Fruit fly (Drosophila melanogaster) whole organism, prepupa: ENCODE results near the gene Ser12.

Experiments
- CG10631 ChIP-seq: fragments of 200-800 bp; sonication (Bioruptor generic); optimal IDR thresholded peaks from 2 replicates; lab custom pipeline; 2016; ENCODE audit warnings: missing biosample characterization, missing genetic modification characterization
- CG11294 ChIP-seq: fragments of 200-800 bp; sonication (Bioruptor generic); IDR thresholded peaks from 2 replicates; pipeline ENCODE4 v1.3.6; 2022; ENCODE audit warnings: missing biosample characterization, missing genetic modification characterization
- CG11762 ChIP-seq: fragments of 200-800 bp; sonication (Bioruptor generic); optimal IDR thresholded peaks from 3 replicates; lab custom pipeline; 2016; ENCODE audit warnings: missing biosample characterization, missing genetic modification characterization; ENCODE audit not compliant: insufficient read depth
- CG11902 ChIP-seq: fragments of 200-800 bp; sonication (Bioruptor generic); optimal IDR thresholded peaks from 3 replicates; lab custom pipeline; 2016; ENCODE audit warnings: missing biosample characterization, missing genetic modification characterization
- CG15336 ChIP-seq: fragments of 200-800 bp; sonication (Bioruptor generic); IDR thresholded peaks from 2 replicates; pipeline ENCODE4 v1.3.6; 2022; ENCODE audit warnings: missing biosample characterization, missing genetic modification characterization
- CG1621 ChIP-seq: fragments of 200-800 bp; sonication (Bioruptor generic); optimal IDR thresholded peaks from 3 replicates; lab custom pipeline; 2018; ENCODE audit warnings: missing biosample characterization, mild to moderate bottlenecking, missing genetic modification characterization
- CG16779 ChIP-seq: fragments of 200-800 bp; sonication (Bioruptor generic); optimal IDR thresholded peaks from 3 replicates; lab custom pipeline; 2017; ENCODE audit warnings: missing biosample characterization, mild to moderate bottlenecking, missing genetic modification characterization
- CG3032 ChIP-seq: fragments of 200-800 bp; optimal IDR thresholded peaks from 2 replicates; lab custom pipeline; 2019; ENCODE audit warnings: missing biosample characterization, mild to moderate bottlenecking, missing genetic modification characterization, moderate library complexity
- CG31627 ChIP-seq: fragments of 200-800 bp; sonication (Bioruptor generic); optimal IDR thresholded peaks from 3 replicates; lab custom pipeline; 2016; ENCODE audit warnings: missing biosample characterization, missing genetic modification characterization
- CG32006 ChIP-seq: fragments of 200-800 bp; sonication (Bioruptor generic); optimal IDR thresholded peaks from 3 replicates; lab custom pipeline; 2017; ENCODE audit warnings: missing biosample characterization, mild to moderate bottlenecking, missing genetic modification characterization
- CG34406 ChIP-seq: fragments of 200-800 bp; sonication (Bioruptor generic); optimal IDR thresholded peaks from 3 replicates; lab custom pipeline; 2016; ENCODE audit warnings: missing biosample characterization, missing genetic modification characterization
- CG3919 ChIP-seq: fragments of 200-800 bp; sonication (Bioruptor generic); optimal IDR thresholded peaks from 3 replicates; lab custom pipeline; 2016; ENCODE audit warnings: missing biosample characterization, missing genetic modification characterization
- CG6276 ChIP-seq: fragments of 200-800 bp; sonication (Bioruptor generic); optimal IDR thresholded peaks from 2 replicates; lab custom pipeline; 2017; ENCODE audit warnings: missing biosample characterization, mild to moderate bottlenecking, missing genetic modification characterization
- CG6792 ChIP-seq: fragments of 200-800 bp; sonication (Bioruptor generic); optimal IDR thresholded peaks from 3 replicates; lab custom pipeline; 2016; ENCODE audit warnings: missing biosample characterization, missing genetic modification characterization
- CG6808 ChIP-seq: fragments of 200-800 bp; sonication (Bioruptor generic); optimal IDR thresholded peaks from 3 replicates; lab custom pipeline; 2017; ENCODE audit warnings: missing biosample characterization, missing genetic modification characterization, mild to moderate bottlenecking, moderate library complexity, missing genetic modification reagents
- CG8319 ChIP-seq: fragments of 200-800 bp; sonication (Bioruptor generic); optimal IDR thresholded peaks from 3 replicates; lab custom pipeline; 2016; ENCODE audit warnings: missing biosample characterization, missing genetic modification characterization
- Eip75B ChIP-seq: fragments of 200-800 bp; sonication (Bioruptor generic); optimal IDR thresholded peaks from 3 replicates; lab custom pipeline; 2016; ENCODE audit warnings: missing biosample characterization, missing genetic modification characterization
- Eip78C ChIP-seq: fragments of 200-800 bp; sonication (Bioruptor generic); peaks from one replicate; lab custom pipeline; 2016; ENCODE audit warnings: missing biosample characterization, missing genetic modification characterization
- Eip93F ChIP-seq: fragments of 200-800 bp; sonication (Bioruptor generic); optimal IDR thresholded peaks from 2 replicates; lab custom pipeline; 2016; ENCODE audit warnings: missing biosample characterization, mild to moderate bottlenecking, missing genetic modification characterization
- Gug ChIP-seq: fragments of 200-800 bp; sonication (Bioruptor generic); IDR thresholded peaks from 2 replicates; pipeline ENCODE4 v1.3.6; 2022; ENCODE audit warnings: missing biosample characterization, missing genetic modification characterization
- Hr39 ChIP-seq: fragments of 200-800 bp; sonication (Bioruptor generic); optimal IDR thresholded peaks from 2 replicates; lab custom pipeline; 2016; ENCODE audit warnings: missing biosample characterization, missing genetic modification characterization
- Met ChIP-seq: fragments of 200-800 bp; sonication (Bioruptor generic); optimal IDR thresholded peaks from 3 replicates; lab custom pipeline; 2016; ENCODE audit warnings: missing biosample characterization, missing genetic modification characterization
- OdsH ChIP-seq: fragments of 200-800 bp; sonication (Bioruptor generic); optimal IDR thresholded peaks from 3 replicates; lab custom pipeline; 2016; ENCODE audit warnings: missing biosample characterization, missing genetic modification characterization
- Sox102F ChIP-seq: fragments of 200-800 bp; sonication (Bioruptor generic); optimal IDR thresholded peaks from 2 replicates; lab custom pipeline; 2016; ENCODE audit warnings: missing biosample characterization, mild to moderate bottlenecking, missing genetic modification characterization
- Sox14 ChIP-seq: fragments of 200-800 bp; sonication (Bioruptor generic); optimal IDR thresholded peaks from 3 replicates; lab custom pipeline; 2016; ENCODE audit warnings: missing biosample characterization, missing genetic modification characterization
- achi ChIP-seq: fragments of 200-800 bp; sonication (Bioruptor generic); optimal IDR thresholded peaks from 3 replicates; lab custom pipeline; 2016; ENCODE audit warnings: missing biosample characterization, missing genetic modification characterization
- acj6 ChIP-seq: fragments of 200-800 bp; sonication (Bioruptor generic); optimal IDR thresholded peaks from 3 replicates; lab custom pipeline; 2016; ENCODE audit warnings: missing biosample characterization, missing genetic modification characterization
- cyc ChIP-seq: fragments of 200-800 bp; sonication (Bioruptor generic); optimal IDR thresholded peaks from 3 replicates; lab custom pipeline; 2016; ENCODE audit warnings: missing biosample characterization, missing genetic modification characterization
- dac ChIP-seq: fragments of 200-800 bp; sonication (Bioruptor generic); optimal IDR thresholded peaks from 2 replicates; lab custom pipeline; 2017; ENCODE audit warnings: missing biosample characterization, mild to moderate bottlenecking, missing genetic modification characterization
- dsx ChIP-seq: fragments of 200-800 bp; optimal IDR thresholded peaks from 3 replicates; lab custom pipeline; 2019; ENCODE audit warnings: missing biosample characterization, mild to moderate bottlenecking, missing genetic modification characterization, moderate library complexity; ENCODE audit not compliant: poor library complexity, severe bottlenecking
- eg ChIP-seq: fragments of 200-800 bp; sonication (Bioruptor generic); IDR thresholded peaks from 3 replicates; pipeline ENCODE4 v1.3.6; 2022; ENCODE audit warnings: missing biosample characterization, missing genetic modification characterization
- esn ChIP-seq: fragments of 200-800 bp; sonication (Bioruptor generic); optimal IDR thresholded peaks from 2 replicates; lab custom pipeline; 2016; ENCODE audit warnings: missing biosample characterization, mild to moderate bottlenecking, missing genetic modification characterization, moderate library complexity
- fd85E ChIP-seq: fragments of 200-800 bp; sonication (Bioruptor generic); optimal IDR thresholded peaks from 3 replicates; lab custom pipeline; 2016; ENCODE audit warnings: missing biosample characterization, missing genetic modification characterization
- fkh ChIP-seq: fragments of 200-800 bp; sonication (Bioruptor generic); optimal IDR thresholded peaks from 3 replicates; lab custom pipeline; 2017; ENCODE audit warnings: missing biosample characterization, mild to moderate bottlenecking, missing genetic modification characterization, moderate library complexity
- lz ChIP-seq: fragments of 200-800 bp; sonication (Bioruptor generic); optimal IDR thresholded peaks from 3 replicates; lab custom pipeline; 2016; ENCODE audit warnings: missing biosample characterization, missing genetic modification characterization
- pdm3 ChIP-seq: fragments of 200-800 bp; sonication (Bioruptor generic); optimal IDR thresholded peaks from 3 replicates; lab custom pipeline; 2016; ENCODE audit warnings: missing biosample characterization, missing genetic modification characterization
- salr ChIP-seq, 2 experiments: fragments of 200-800 bp; sonication (Bioruptor generic); optimal IDR thresholded peaks; 3 replicates each; lab custom pipeline; 2016 to 2018; ENCODE audit warnings: missing biosample characterization in 2 of 2, missing genetic modification characterization in 2 of 2, mild to moderate bottlenecking in 1 of 2
- spab ChIP-seq: fragments of 200-800 bp; sonication (Bioruptor generic); optimal IDR thresholded peaks from 2 replicates; lab custom pipeline; 2017; ENCODE audit warnings: missing biosample characterization, mild to moderate bottlenecking, missing genetic modification characterization, missing genetic modification reagents
- ss ChIP-seq, 2 experiments: fragments of 200-800 bp; sonication (Bioruptor generic); optimal IDR thresholded peaks; 2 replicates in 1 of 2; 3 replicates in 1 of 2; lab custom pipeline; 2017 to 2018; ENCODE audit warnings: mild to moderate bottlenecking in 2 of 2, missing biosample characterization in 2 of 2, missing genetic modification characterization in 2 of 2, moderate library complexity in 1 of 2
- topi ChIP-seq: fragments of 200-800 bp; sonication (Bioruptor generic); optimal IDR thresholded peaks from 3 replicates; lab custom pipeline; 2016; ENCODE audit warnings: missing biosample characterization, missing genetic modification characterization
- vri ChIP-seq: fragments of 200-800 bp; sonication (Bioruptor generic); optimal IDR thresholded peaks from 3 replicates; lab custom pipeline; 2016; ENCODE audit warnings: missing biosample characterization, mild to moderate bottlenecking, missing genetic modification characterization

Gene Ser12

DNA sequence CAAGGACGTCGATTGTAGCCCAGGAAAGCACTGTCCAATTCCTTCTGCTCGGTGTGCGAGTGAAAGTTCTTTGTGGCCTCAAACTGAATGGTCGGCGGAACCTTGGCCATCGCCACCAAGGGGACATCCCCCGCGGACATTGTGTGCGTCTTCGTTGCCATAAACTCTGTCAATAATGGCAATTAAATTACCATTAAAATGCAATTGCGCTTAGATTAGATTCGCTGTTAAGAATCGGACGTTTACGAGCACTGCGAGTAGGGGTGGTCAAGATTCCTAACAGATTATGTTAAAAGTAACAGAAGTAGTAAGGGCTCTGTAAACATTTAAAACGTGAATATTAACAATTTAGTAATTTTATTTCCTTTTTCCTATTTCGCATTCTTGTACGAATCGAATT lies 35.0 kb downstream of the Ser12 start, which contains the start of gene daed:
Gene daed, minus strand, starts transcription at position 247 of the 400 bp plus-strand sequence.
- TF ChIP-seq esn (GFP tag; lab: Kevin White, UChicago) (peak; percentile 18), CG6808 (no peak), CG15336 (GFP tag; lab: Robert Waterston, UW) (no peak), fd85E (GFP tag; lab: Kevin White, UChicago) (no peak), CG1621 (tag; lab: Kevin White, UChicago) (no peak)

DNA sequence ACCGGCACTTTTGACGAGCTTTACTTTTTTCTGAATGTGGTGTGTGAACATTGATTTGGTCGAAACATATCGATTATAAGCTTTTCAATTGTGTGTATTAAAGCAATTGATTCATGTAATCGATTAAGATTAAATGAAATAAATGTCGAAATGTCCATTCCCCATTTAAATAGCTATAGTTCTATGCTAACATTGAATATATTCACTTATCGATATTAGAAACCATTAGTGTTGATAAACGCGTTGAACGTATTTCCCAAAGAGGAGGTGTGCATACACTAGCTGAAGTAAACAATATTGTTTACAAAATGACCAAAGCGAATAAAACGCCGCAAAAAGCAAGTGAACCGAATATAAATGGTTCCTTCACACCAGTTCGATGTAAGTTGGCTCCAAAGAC lies 37.1 kb downstream of the Ser12 start, which contains the start of the genes Uch and CG34174:
Gene Uch, minus strand, starts transcription at position 208 of the 400 bp plus-strand sequence.
Gene CG34174, plus strand, starts transcription at position 263 of the 400 bp plus-strand sequence.
- TF ChIP-seq fkh (GFP tag; lab: Kevin White, UChicago) (peak; percentile 96), Met (GFP tag; lab: Kevin White, UChicago) (no peak), cyc (GFP tag; lab: Kevin White, UChicago) (peak; percentile 21), CG3919 (no peak), Sox14 (GFP tag; lab: Kevin White, UChicago) (peak; percentile 70), Eip93F (GFP tag; lab: Kevin White, UChicago) (no peak), Eip75B (no peak), CG16779 (tag; lab: Kevin White, UChicago) (no peak), CG34406 (GFP tag; lab: Kevin White, UChicago) (no peak), CG3032 (tag; lab: Kevin White, UChicago) (peak; percentile 18), acj6 (GFP tag; lab: Kevin White, UChicago) (no peak), eg (GFP tag; lab: Robert Waterston, UW) (no peak), CG6792 (GFP tag; lab: Kevin White, UChicago) (no peak), Gug (GFP tag; lab: Robert Waterston, UW) (no peak), Hr39 (no peak), esn (GFP tag; lab: Kevin White, UChicago) (peak; percentile 53), CG11762 (GFP tag; lab: Kevin White, UChicago) (no peak), CG11294 (no peak), CG10631 (no peak), salr (GFP tag; optimal IDR thresholded peaks at IDR 0.05; lab: Kevin White, UChicago) (no peak), CG6276 (GFP tag; lab: Kevin White, UChicago) (no peak), lz (GFP tag; lab: Kevin White, UChicago) (peak; percentile 40), CG8319 (GFP tag; lab: Kevin White, UChicago) (no peak), pdm3 (GFP tag; lab: Kevin White, UChicago) (no peak), dsx (GFP tag; lab: Kevin White, UChicago) (no peak), CG32006 (no peak), CG31627 (GFP tag; lab: Kevin White, UChicago) (no peak), Eip78C (GFP tag; lab: Kevin White, UChicago) (peak; percentile 54), topi (GFP tag; lab: Kevin White, UChicago) (peak; percentile 36), Sox102F (GFP tag; lab: Kevin White, UChicago) (no peak), CG6808 (no peak), ss (GFP tag; optimal IDR thresholded peaks at IDR 0.05; lab: Kevin White, UChicago) (no peak)
- TF ChIP-seq, all 60 proteins: peak for 8

DNA sequence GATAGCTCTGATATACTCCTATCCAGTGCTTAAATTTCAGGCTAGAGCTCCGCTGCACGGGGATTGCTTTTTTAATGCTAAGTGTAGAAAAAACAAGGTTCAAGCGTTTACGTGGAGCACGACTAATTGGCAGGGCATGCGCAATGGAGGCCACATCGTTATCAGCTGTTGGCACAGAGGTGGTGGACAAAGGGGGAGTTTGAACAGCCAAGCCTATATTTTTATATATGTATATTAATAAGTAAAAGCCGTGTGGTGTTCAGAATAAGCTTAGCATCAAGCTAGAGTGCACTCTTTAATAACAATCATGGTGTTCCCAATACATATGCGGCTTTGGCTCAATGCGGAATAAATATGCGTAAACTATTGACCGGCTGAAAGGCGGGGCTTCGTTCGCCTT lies 38.6 kb downstream of the Ser12 start, which contains the start of gene CG15385:
Gene CG15385, minus strand, starts transcription at position 94 of the 400 bp plus-strand sequence.
- no peak for TF ChIP-seq achi (GFP tag; lab: Kevin White, UChicago)
- TF ChIP-seq Eip78C (GFP tag; lab: Kevin White, UChicago) = peak; percentile 58

DNA sequence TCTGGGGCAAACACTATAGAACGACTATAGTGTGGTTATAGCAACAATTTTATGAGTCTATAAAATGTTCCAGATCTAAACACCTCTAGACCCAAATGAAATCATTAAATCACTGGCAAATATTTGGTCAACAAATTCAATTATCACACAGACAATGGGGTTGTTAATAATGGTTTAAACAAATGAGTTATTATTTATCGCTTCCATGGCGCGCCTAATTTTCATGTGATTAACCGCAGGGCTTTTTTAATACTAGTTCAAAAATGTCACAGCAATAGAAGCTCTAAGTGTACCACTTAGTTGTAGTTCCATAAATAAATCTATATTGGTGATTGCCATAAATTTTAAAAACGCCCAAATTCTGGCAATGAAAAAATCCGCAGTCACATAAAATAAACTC lies 42.1 kb downstream of the Ser12 start, which contains the start of gene CG33124:
Gene CG33124, minus strand, starts transcription at position 101 of the 400 bp plus-strand sequence.
- TF ChIP-seq Sox102F (GFP tag; lab: Kevin White, UChicago) (no peak), fd85E (GFP tag; lab: Kevin White, UChicago) (no peak), CG11902 (GFP tag; lab: Kevin White, UChicago) (no peak), CG32006 (no peak), ss (GFP tag; optimal IDR thresholded peaks at IDR 0.05; lab: Kevin White, UChicago) (no peak), OdsH (GFP tag; lab: Kevin White, UChicago) (no peak), CG1621 (tag; lab: Kevin White, UChicago) (no peak), achi (GFP tag; lab: Kevin White, UChicago) (no peak), CG3032 (tag; lab: Kevin White, UChicago) (no peak), dac (no peak), salr (GFP tag; optimal IDR thresholded peaks at IDR 0.05; lab: Kevin White, UChicago) (no peak), vri (GFP tag; lab: Kevin White, UChicago) (no peak), dsx (GFP tag; lab: Kevin White, UChicago) (no peak), spab (GFP tag; lab: Kevin White, UChicago) (no peak), CG6808 (no peak)
